Worm (Caenorhabditis elegans): Measurements from ENCODE around the gene tmem-17.

The tmem-17 gene

DNA sequence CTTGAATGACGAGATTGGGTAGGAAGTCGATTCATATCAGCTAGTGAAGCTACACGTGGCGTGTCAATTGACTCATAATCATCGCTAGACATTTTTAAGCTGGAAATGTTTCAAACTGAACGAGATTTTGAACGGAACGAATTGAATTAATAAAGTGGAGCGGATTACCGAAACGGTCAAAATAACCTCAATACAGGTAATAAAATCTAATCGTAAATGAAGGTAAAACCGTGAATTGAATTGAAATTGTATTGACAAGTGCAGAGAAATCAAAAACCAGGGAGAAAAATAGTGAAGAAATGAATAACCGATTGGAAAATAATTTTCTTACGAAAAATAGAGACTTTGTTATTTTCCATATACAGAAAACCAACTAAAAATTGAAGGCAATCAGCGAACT lies 41.0 kb upstream of the tmem-17 start, which contains the start of gene cyk-1:
TSS of gene cyk-1 (minus strand) at position 101 of the 400 bp plus-strand sequence.
- TF ChIP-seq unc-39 (tag; optimal IDR thresholded peaks at IDR 0.05) = no peak
- TF ChIP-seq tbx-2 (tag; optimal IDR thresholded peaks at IDR 0.05) = no peak
- TF ChIP-seq pqm-1 (tag; optimal IDR thresholded peaks at IDR 0.05) = no peak
- TF ChIP-seq sea-2 (GFP tag; optimal IDR thresholded peaks at IDR 0.05) = no peak
- no peak for TF ChIP-seq zag-1 (tag; optimal IDR thresholded peaks at IDR 0.05)
- TF ChIP-seq lsy-12 (tag; optimal IDR thresholded peaks at IDR 0.05) = no peak
- TF ChIP-seq nhr-11 (tag; optimal IDR thresholded peaks at IDR 0.05) = no peak
- no peak for TF ChIP-seq ceh-9 (tag; optimal IDR thresholded peaks at IDR 0.05)
- TF ChIP-seq jun-1 (tag; optimal IDR thresholded peaks at IDR 0.05) = no peak
- TF ChIP-seq ceh-16 (tag; optimal IDR thresholded peaks at IDR 0.05) = no peak
- TF ChIP-seq unc-62 (GFP tag; optimal IDR thresholded peaks at IDR 0.05) = no peak
- no peak for TF ChIP-seq fkh-10 (GFP tag; optimal IDR thresholded peaks at IDR 0.05)
- TF ChIP-seq daf-12 (tag; optimal IDR thresholded peaks at IDR 0.05) = no peak
- TF ChIP-seq nhr-23 (tag; optimal IDR thresholded peaks at IDR 0.05) = no peak
- no peak for TF ChIP-seq lin-39 (tag; optimal IDR thresholded peaks at IDR 0.05)

DNA sequence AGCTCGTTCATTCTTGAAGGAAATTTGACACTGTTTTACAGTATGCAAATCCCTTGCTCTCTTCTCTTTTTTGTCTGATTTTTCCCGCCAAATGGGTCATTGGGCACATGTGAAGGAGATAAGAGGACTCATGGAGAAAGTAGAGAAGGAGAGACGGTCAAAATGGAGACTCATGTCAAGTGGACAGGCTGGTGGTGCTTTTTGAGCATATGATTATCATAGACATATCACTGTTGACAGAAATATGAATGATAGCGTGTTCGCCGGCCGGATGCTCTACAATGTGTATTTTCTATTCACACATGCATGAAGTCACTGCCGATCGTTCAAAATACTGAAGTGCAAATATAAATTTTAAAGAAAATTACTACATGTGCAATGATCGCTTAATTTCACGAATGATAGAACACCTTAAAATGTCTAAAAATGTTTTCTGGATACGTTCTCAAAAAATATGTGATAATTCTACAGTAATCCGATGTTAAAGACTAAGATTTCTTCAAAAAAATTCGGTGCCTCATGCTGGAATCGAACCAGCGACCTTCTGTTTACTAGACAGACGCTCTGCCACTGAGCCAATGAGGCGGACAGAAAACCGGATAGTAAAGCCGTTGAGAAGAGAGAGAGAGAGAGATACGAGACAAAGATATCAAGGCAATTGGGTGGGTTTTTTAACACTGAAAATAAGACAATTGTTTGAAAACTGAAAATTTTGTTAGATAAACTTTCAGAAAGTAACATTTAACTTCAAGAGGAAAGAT lies 39.9 kb upstream of the tmem-17 start:
- TF ChIP-seq ceh-28 (tag; optimal IDR thresholded peaks at IDR 0.05) (no peak), snpc-4 (tag; optimal IDR thresholded peaks at IDR 0.05) (peak; percentile 94), ceh-16 (tag; optimal IDR thresholded peaks at IDR 0.05) (no peak), nhr-25 (tag; optimal IDR thresholded peaks at IDR 0.05) (no peak), unc-62 (GFP tag; optimal IDR thresholded peaks at IDR 0.05) (no peak), eor-1 (tag; optimal IDR thresholded peaks at IDR 0.05) (no peak), egl-27 (tag; optimal IDR thresholded peaks at IDR 0.05) (peak; percentile 34), lin-39 (tag; optimal IDR thresholded peaks at IDR 0.05) (no peak), nhr-23 (tag; optimal IDR thresholded peaks at IDR 0.05) (no peak), ZK546.5 (tag; optimal IDR thresholded peaks at IDR 0.05) (no peak), ceh-82 (tag; optimal IDR thresholded peaks at IDR 0.05) (no peak), elt-1 (tag; optimal IDR thresholded peaks at IDR 0.05) (no peak), zag-1 (tag; optimal IDR thresholded peaks at IDR 0.05) (no peak), R02D3.7 (tag; optimal IDR thresholded peaks at IDR 0.05) (no peak), pha-4 (tag; optimal IDR thresholded peaks at IDR 0.05) (peak; percentile 42), nhr-77 (tag; optimal IDR thresholded peaks at IDR 0.05) (no peak), nhr-237 (tag; optimal IDR thresholded peaks at IDR 0.05) (no peak), lsy-12 (tag; optimal IDR thresholded peaks at IDR 0.05) (no peak), fos-1 (tag; optimal IDR thresholded peaks at IDR 0.05) (no peak), mdl-1 (tag; optimal IDR thresholded peaks at IDR 0.05) (no peak), ama-1 (optimal IDR thresholded peaks at IDR 0.05) (no peak), hmg-11 (tag; optimal IDR thresholded peaks at IDR 0.05) (peak; percentile 50), sea-2 (GFP tag; optimal IDR thresholded peaks at IDR 0.05) (no peak), nhr-43 (tag; optimal IDR thresholded peaks at IDR 0.05; ENCODE audit: poor library complexity, severe bottlenecking) (peak; percentile 32), daf-12 (tag; optimal IDR thresholded peaks at IDR 0.05) (no peak), nhr-12 (tag; optimal IDR thresholded peaks at IDR 0.05) (no peak), fkh-2 (tag; optimal IDR thresholded peaks at IDR 0.05) (no peak), lin-15B (tag; optimal IDR thresholded peaks at IDR 0.05) (peak; percentile 9), unc-39 (tag; optimal IDR thresholded peaks at IDR 0.05) (no peak), skn-1 (tag; optimal IDR thresholded peaks at IDR 0.05) (no peak), elt-2 (tag; optimal IDR thresholded peaks at IDR 0.05) (peak; percentile 17), nfya-1 (tag; optimal IDR thresholded peaks at IDR 0.05; ENCODE audit: insufficient read depth) (peak; percentile 53), nhr-11 (tag; optimal IDR thresholded peaks at IDR 0.05) (no peak), mml-1 (tag; optimal IDR thresholded peaks at IDR 0.05) (no peak)

DNA sequence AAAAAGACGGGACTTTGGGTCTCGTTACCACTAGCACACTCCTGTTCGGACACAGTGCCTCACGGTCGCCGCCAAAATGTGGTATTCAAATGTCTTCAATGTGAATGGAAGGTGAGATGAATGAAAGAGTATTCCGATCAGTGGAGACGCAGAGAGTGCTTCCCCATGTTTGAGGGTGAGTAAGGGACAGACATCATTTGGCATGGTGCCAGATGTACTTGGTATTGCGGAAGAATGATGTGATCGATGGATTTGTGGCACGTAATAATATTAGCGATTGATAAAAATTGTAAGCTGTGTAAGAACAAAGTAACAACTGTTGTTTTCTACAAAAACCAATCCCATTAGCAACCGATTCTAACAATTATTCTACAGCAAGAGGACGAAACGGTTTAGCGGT lies 38.0 kb upstream of the tmem-17 start:
- peak; percentile 19 for TF ChIP-seq pha-4 (tag; optimal IDR thresholded peaks at IDR 0.05)
- no peak for TF ChIP-seq nhr-67 (tag; optimal IDR thresholded peaks at IDR 0.05)
- TF ChIP-seq skn-1 (tag; optimal IDR thresholded peaks at IDR 0.05) = no peak
- no peak for TF ChIP-seq elt-2 (tag; optimal IDR thresholded peaks at IDR 0.05)
- TF ChIP-seq nhr-25 (tag; optimal IDR thresholded peaks at IDR 0.05) = peak; percentile 46

Measured in whole organism, L3 larva.